Worm (Caenorhabditis elegans) whole organism, L4/young adult: Measurements from ENCODE around the gene C31H1.2.

Experiments
- W03F9.2 ChIP-seq: fragments of 150-350 bp; optimal IDR thresholded peaks from 2 replicates; lab custom pipeline; 2014; ENCODE audit warnings: missing biosample characterization, missing genetic modification characterization
- dao-5 ChIP-seq: sonication (generic microtip); optimal IDR thresholded peaks from 2 replicates; lab custom pipeline; 2016; ENCODE audit warnings: missing genotype, missing genetic modification characterization, moderate library complexity, missing compliant biosample characterization
- him-1 ChIP-seq: sonication (generic microtip); optimal IDR thresholded peaks from 2 replicates; lab custom pipeline; 2016; ENCODE audit warnings: missing genotype, missing genetic modification reagents, missing genetic modification characterization, missing compliant biosample characterization

DNA sequence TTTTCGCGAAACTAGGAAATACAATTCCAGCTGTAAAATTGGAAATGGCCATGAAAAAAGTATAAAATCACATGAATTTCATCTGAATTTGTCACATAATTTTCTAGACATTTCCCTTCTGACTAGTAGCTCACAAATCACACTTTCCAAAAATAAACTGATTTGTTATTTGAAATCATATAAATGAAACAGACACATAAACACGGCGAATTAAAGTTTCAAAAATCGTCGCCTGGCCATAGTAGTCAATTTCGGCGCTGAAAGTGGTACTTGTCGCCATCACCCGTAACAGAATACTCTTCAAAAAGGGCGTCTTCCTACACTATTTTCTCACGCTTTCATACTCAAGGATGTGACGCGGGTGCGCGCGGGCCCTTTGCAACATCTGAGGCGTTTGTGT is 38.4 kb upstream of the C31H1.2 start:
- no peak for TF ChIP-seq dao-5 (tag; lab: Kevin White, UChicago)
- no peak for TF ChIP-seq W03F9.2 (tag; lab: Kevin White, UChicago)
- TF ChIP-seq him-1 (tag; lab: Kevin White, UChicago): no peak
